Fruit fly (Drosophila melanogaster): ENCODE measurements around the gene Srp19.

Gene Srp19

DNA sequence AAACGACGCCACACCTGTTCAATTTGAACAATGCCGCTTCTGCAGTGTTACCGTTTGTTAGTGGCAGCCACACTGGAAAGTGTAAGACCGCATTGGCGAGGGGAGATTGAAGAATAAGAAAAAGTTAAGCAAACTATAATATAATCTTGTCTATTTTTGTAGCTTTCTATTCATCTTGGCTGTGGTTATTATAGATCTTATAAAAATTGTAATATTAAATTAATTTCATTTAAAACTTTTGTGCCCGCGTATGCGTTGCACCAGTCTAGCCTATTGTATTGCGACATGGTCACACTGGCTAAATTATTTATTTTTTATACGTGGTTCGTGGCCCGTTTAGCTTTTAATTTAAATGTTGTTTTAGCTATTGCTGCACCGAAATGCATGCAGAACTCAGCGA, 24.5 kb downstream of the Srp19 start, which contains the start of the genes RhoGEF4 and Rint1:
Gene RhoGEF4, minus strand, starts transcription at position 64 of the 400 bp plus-strand sequence.
Gene Rint1, plus strand, starts transcription at position 272 of the 400 bp plus-strand sequence.
- TF ChIP-seq CTCF (optimal IDR thresholded peaks at IDR 0.05): no peak
- no peak for TF ChIP-seq CG8478 (optimal IDR thresholded peaks at IDR 0.05)

DNA sequence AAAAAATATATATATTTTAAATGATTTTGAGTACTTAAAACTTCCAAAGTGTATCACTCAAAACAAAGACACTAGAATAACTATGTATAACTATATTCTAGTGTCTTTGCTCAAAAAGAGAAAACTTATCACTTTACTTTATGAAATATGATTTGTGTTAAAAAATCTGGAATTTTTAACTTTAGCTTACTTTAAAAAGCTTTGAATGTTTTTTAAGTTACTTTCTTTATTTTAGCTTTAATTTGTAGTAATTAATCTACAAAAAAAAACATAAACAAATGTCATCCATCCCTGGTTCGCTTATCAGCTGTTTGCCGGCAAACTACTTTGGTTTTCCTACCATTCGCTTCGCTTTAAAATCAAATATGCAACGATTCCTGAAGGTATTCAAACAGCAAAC, 28.1 kb downstream of the Srp19 start, which contains the start of gene CG8607:
Gene CG8607, plus strand, starts transcription at position 301 of the 400 bp plus-strand sequence.
- no peak for TF ChIP-seq CTCF (optimal IDR thresholded peaks at IDR 0.05)
- TF ChIP-seq CG8478 (optimal IDR thresholded peaks at IDR 0.05): no peak

DNA sequence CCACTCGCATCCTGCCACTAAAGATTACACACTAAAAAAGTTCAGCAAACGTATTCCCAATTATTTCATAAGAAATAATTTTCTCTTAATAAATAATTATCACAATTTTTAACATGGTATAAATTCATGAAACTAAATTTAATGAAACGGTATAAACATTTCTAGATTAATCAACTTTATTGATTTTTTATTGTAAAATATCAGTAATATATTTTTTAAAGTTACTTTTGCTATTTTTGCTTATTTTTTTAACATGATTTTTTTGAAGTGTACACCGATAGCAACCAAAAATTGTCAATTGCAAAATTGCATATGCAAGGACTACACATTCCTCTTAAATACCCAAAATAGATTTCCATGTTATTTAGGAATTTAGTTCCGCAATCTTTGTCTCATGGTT, 33.7 kb downstream of the Srp19 start:
- TF ChIP-seq CG8478 (optimal IDR thresholded peaks at IDR 0.05) (no peak), CTCF (optimal IDR thresholded peaks at IDR 0.05) (no peak)

DNA sequence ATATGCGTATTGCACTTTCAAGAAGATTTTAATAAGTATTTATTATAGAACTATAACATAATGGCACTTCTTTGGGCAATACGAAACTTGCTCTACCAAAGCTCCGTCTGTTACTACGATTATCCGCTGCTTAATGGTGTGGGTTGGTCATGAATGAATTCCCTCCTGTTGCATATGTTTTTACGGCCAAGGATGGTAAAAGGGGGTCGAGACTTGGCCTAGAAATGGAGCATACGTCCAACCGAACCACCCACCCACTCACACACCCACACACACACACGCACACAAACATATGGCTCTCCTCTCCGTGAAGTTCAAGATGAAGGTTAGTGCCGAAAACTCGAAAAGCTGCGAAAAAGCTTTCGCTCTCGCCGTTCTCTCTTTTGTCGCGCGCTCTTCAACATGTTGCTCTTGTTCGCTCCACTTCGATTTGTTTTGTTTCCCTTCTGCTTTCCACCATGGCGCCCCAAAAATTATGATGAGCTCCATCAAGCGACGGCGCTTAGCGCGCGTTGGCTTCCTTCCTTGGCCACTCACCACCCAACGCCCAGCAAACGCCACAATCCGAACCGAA, 34.2 kb downstream of the Srp19 start:
- TF ChIP-seq CG8478 (optimal IDR thresholded peaks at IDR 0.05): no peak
- no peak for TF ChIP-seq CTCF (optimal IDR thresholded peaks at IDR 0.05)

DNA sequence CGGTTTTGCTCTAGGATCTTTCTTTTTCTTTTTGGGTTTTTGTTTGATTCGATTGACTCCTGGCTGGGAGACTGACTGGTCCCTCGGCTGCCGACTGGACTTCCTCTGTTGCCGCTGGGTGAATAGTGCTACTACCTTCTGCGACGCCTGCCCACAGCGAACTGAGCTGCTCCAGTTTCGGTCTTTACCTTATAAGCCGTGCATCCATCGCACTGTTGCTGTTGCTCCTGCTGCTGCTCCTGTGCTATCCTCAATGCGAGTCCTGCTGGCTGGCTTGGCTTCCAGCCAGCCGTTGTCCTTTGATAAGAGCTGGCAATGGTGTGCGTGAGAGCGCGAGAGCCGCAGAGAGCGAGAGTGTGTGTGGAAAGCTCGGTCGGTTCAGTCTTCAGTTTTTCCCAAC, 35.1 kb downstream of the Srp19 start, which contains the start of gene unc-13-4A:
Gene unc-13-4A, minus strand, starts transcription at position 143 of the 400 bp plus-strand sequence.
- TF ChIP-seq CG8478 (optimal IDR thresholded peaks at IDR 0.05) (no peak), CTCF (optimal IDR thresholded peaks at IDR 0.05) (no peak)

DNA sequence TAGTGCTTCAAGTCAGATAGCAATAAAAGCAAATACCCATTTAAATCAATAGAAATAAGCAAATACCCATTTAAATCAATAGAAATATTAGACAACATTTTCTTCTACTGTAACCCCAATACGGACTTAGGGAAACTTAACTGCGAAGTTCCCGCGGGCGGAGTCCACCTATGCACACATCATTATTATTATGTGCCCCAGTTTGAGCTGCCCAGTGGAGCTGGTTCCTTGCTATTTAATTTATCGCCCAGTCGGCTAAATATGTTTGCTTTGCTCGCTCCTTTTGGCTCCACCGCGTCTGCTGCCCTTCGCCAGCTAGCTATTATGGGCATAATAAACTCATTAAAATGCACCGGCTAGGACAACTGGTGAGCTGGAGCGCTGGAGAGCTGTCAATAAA, 47.2 kb downstream of the Srp19 start:
- no peak for TF ChIP-seq CTCF (optimal IDR thresholded peaks at IDR 0.05)
- no peak for TF ChIP-seq CG8478 (optimal IDR thresholded peaks at IDR 0.05)

Data from S2 (cell line).